Fruit fly (Drosophila melanogaster) whole organism, embryonic: ENCODE results near the gene SCCRO.

Experiments used
- B-H1 ChIP-seq: fragments of 200-800 bp; sonication (Bioruptor generic); IDR thresholded peaks from 3 replicates; pipeline ENCODE4 v1.3.6; 2022; ENCODE audit warnings: missing biosample characterization, missing genetic modification characterization
- Bdp1 ChIP-seq: fragments of 200-800 bp; sonication (Bioruptor generic); optimal IDR thresholded peaks from 3 replicates; lab custom pipeline; 2016; ENCODE audit warnings: missing biosample characterization, missing genetic modification characterization
- CG10431 ChIP-seq: fragments of 200-800 bp; sonication (Bioruptor generic); optimal IDR thresholded peaks from 3 replicates; lab custom pipeline; 2018; ENCODE audit warnings: missing biosample characterization, mild to moderate bottlenecking, missing genetic modification characterization
- CG10543 ChIP-seq: fragments of 200-800 bp; sonication (Bioruptor generic); optimal IDR thresholded peaks from 3 replicates; lab custom pipeline; 2017; ENCODE audit warnings: missing biosample characterization, mild to moderate bottlenecking, missing genetic modification characterization, moderate library complexity
- CG15269 ChIP-seq: fragments of 200-800 bp; sonication (Bioruptor generic); optimal IDR thresholded peaks from 2 replicates; lab custom pipeline; 2018; ENCODE audit warnings: missing biosample characterization, mild to moderate bottlenecking, missing genetic modification characterization, moderate library complexity
- CG1602 ChIP-seq: fragments of 200-800 bp; sonication (Bioruptor generic); optimal IDR thresholded peaks from 3 replicates; lab custom pipeline; 2016; ENCODE audit warnings: missing biosample characterization, missing genetic modification characterization
- CG17328 ChIP-seq: fragments of 200-800 bp; sonication (Bioruptor generic); IDR thresholded peaks from 2 replicates; pipeline ENCODE4 v1.3.6; 2022; ENCODE audit warnings: missing biosample characterization, missing genetic modification characterization
- CG17361 ChIP-seq: fragments of 200-800 bp; sonication (Bioruptor generic); IDR thresholded peaks from 3 replicates; pipeline ENCODE4 v1.3.6; 2022; ENCODE audit warnings: missing biosample characterization, missing genetic modification characterization
- CG1792 ChIP-seq: fragments of 200-800 bp; sonication (Bioruptor generic); optimal IDR thresholded peaks from 2 replicates; lab custom pipeline; 2016; ENCODE audit warnings: missing biosample characterization, missing genetic modification characterization
- CG2116 ChIP-seq: fragments of 200-800 bp; sonication (Bioruptor generic); optimal IDR thresholded peaks from 3 replicates; lab custom pipeline; 2018; ENCODE audit warnings: missing biosample characterization, mild to moderate bottlenecking, missing genetic modification characterization
- CG30403 ChIP-seq: fragments of 200-800 bp; sonication (Bioruptor generic); optimal IDR thresholded peaks from 3 replicates; lab custom pipeline; 2016; ENCODE audit warnings: missing biosample characterization, missing genetic modification characterization
- CG31365 ChIP-seq: fragments of 200-800 bp; sonication (Bioruptor generic); optimal IDR thresholded peaks from 2 replicates; lab custom pipeline; 2018; ENCODE audit warnings: missing biosample characterization, mild to moderate bottlenecking, missing genetic modification characterization
- CG3163 ChIP-seq: fragments of 200-800 bp; sonication (Bioruptor generic); optimal IDR thresholded peaks from 3 replicates; lab custom pipeline; 2016; ENCODE audit warnings: missing biosample characterization, missing genetic modification characterization
- CG3281 ChIP-seq: fragments of 200-800 bp; sonication (Bioruptor generic); optimal IDR thresholded peaks from 3 replicates; lab custom pipeline; 2017; ENCODE audit warnings: missing biosample characterization, mild to moderate bottlenecking, missing genetic modification characterization
- CG33557 ChIP-seq: fragments of 200-800 bp; sonication (Bioruptor generic); optimal IDR thresholded peaks from 2 replicates; lab custom pipeline; 2019; ENCODE audit warnings: missing biosample characterization, mild to moderate bottlenecking, missing genetic modification characterization, moderate library complexity
- CG3995 ChIP-seq: fragments of 200-800 bp; sonication (Bioruptor generic); optimal IDR thresholded peaks from 3 replicates; lab custom pipeline; 2016; ENCODE audit warnings: missing biosample characterization, missing genetic modification characterization
- CG43689 ChIP-seq: fragments of 200-800 bp; sonication (Bioruptor generic); IDR thresholded peaks from 2 replicates; pipeline ENCODE4 v1.3.6; 2022; ENCODE audit warnings: missing biosample characterization, missing genetic modification characterization
- CG4424 ChIP-seq: fragments of 200-800 bp; sonication (Bioruptor generic); optimal IDR thresholded peaks from 3 replicates; lab custom pipeline; 2016; ENCODE audit warnings: missing biosample characterization, missing genetic modification characterization
- CG4730 ChIP-seq: fragments of 200-800 bp; sonication (Bioruptor generic); IDR thresholded peaks from 2 replicates; pipeline ENCODE4 v1.3.6; 2022; ENCODE audit warnings: missing biosample characterization, missing genetic modification characterization
- CG6689 ChIP-seq: fragments of 200-800 bp; sonication (Bioruptor generic); IDR thresholded peaks from 2 replicates; pipeline ENCODE4 v1.3.6; 2022; ENCODE audit warnings: missing biosample characterization, missing genetic modification characterization
- CG6765 ChIP-seq: fragments of 200-800 bp; sonication (Bioruptor generic); optimal IDR thresholded peaks from 3 replicates; lab custom pipeline; 2017; ENCODE audit warnings: missing biosample characterization, mild to moderate bottlenecking, missing genetic modification characterization
- CG7357 ChIP-seq: fragments of 200-800 bp; sonication (Bioruptor generic); IDR thresholded peaks from 3 replicates; pipeline ENCODE4 v1.3.6; 2022; ENCODE audit warnings: missing biosample characterization, missing genetic modification characterization
- CG7963 ChIP-seq: fragments of 200-800 bp; sonication (Bioruptor generic); IDR thresholded peaks from 3 replicates; pipeline ENCODE4 v1.3.6; 2022; ENCODE audit warnings: missing biosample characterization, missing genetic modification characterization; ENCODE audit not compliant: partially characterized antibody
- CG7987 ChIP-seq: fragments of 200-800 bp; sonication (Bioruptor generic); optimal IDR thresholded peaks from 2 replicates; lab custom pipeline; 2018; ENCODE audit warnings: missing biosample characterization, mild to moderate bottlenecking, missing genetic modification characterization, moderate library complexity
- Deaf1 ChIP-seq: fragments of 200-800 bp; optimal IDR thresholded peaks from 3 replicates; lab custom pipeline; 2019; ENCODE audit warnings: missing biosample characterization, mild to moderate bottlenecking, missing genetic modification characterization, moderate library complexity
- Doc2 ChIP-seq: fragments of 200-800 bp; sonication (Bioruptor generic); IDR thresholded peaks from 2 replicates; pipeline ENCODE4 v1.3.6; 2022; ENCODE audit warnings: missing biosample characterization, missing genetic modification characterization
- Doc3 ChIP-seq: fragments of 200-800 bp; sonication (Bioruptor generic); IDR thresholded peaks from 3 replicates; pipeline ENCODE4 v1.3.6; 2022; ENCODE audit warnings: missing biosample characterization, missing genetic modification characterization; ENCODE audit not compliant: partially characterized antibody
- Dp ChIP-seq: fragments of 200-800 bp; sonication (Bioruptor generic); optimal IDR thresholded peaks from 2 replicates; lab custom pipeline; 2018; ENCODE audit warnings: missing biosample characterization, mild to moderate bottlenecking, missing genetic modification characterization, moderate library complexity
- GATAe ChIP-seq: fragments of 200-800 bp; sonication (Bioruptor generic); conservative IDR thresholded peaks from 2 replicates; pipeline ENCODE4 v1.3.6; 2022; ENCODE audit warnings: missing biosample characterization, missing genetic modification characterization
- Lhr ChIP-seq: fragments of 200-800 bp; sonication (Bioruptor generic); optimal IDR thresholded peaks from 3 replicates; lab custom pipeline; 2017; ENCODE audit warnings: mild to moderate bottlenecking, missing biosample characterization, missing genetic modification reagents, missing genetic modification characterization
- NC2β ChIP-seq: fragments of 200-800 bp; sonication (Bioruptor generic); optimal IDR thresholded peaks from 2 replicates; lab custom pipeline; 2016; ENCODE audit warnings: missing biosample characterization, missing genetic modification characterization
- Nf-YB ChIP-seq: fragments of 200-800 bp; sonication (Bioruptor generic); optimal IDR thresholded peaks from 3 replicates; lab custom pipeline; 2019; ENCODE audit warnings: missing biosample characterization, mild to moderate bottlenecking, missing genetic modification characterization, moderate library complexity
- Optix ChIP-seq: fragments of 200-800 bp; sonication (Bioruptor generic); IDR thresholded peaks from 3 replicates; pipeline ENCODE4 v1.3.6; 2022; ENCODE audit warnings: missing biosample characterization, missing genetic modification characterization
- ab ChIP-seq: fragments of 200-800 bp; sonication (Bioruptor generic); optimal IDR thresholded peaks from 2 replicates; lab custom pipeline; 2016; ENCODE audit warnings: missing biosample characterization, missing genetic modification characterization
- amos ChIP-seq: fragments of 200-800 bp; sonication (Bioruptor generic); IDR thresholded peaks from 2 replicates; pipeline ENCODE4 v1.3.6; 2022; ENCODE audit warnings: missing biosample characterization, missing genetic modification characterization; ENCODE audit not compliant: partially characterized antibody
- bowl ChIP-seq: fragments of 200-800 bp; sonication (Bioruptor generic); IDR thresholded peaks from 2 replicates; pipeline ENCODE4 v1.3.6; 2022; ENCODE audit warnings: missing biosample characterization, missing genetic modification characterization
- corto ChIP-seq: fragments of 200-800 bp; sonication (Bioruptor generic); optimal IDR thresholded peaks from 2 replicates; lab custom pipeline; 2016; ENCODE audit warnings: missing biosample characterization, mild to moderate bottlenecking, missing genetic modification characterization, moderate library complexity
- eyg ChIP-seq: fragments of 200-800 bp; sonication (Bioruptor generic); optimal IDR thresholded peaks from 3 replicates; lab custom pipeline; 2016; ENCODE audit warnings: missing biosample characterization, missing genetic modification characterization
- fd102C ChIP-seq: fragments of 200-800 bp; sonication (Bioruptor generic); optimal IDR thresholded peaks from 2 replicates; lab custom pipeline; 2018; ENCODE audit warnings: missing biosample characterization, mild to moderate bottlenecking, missing genetic modification characterization, moderate library complexity
- fd3F ChIP-seq: fragments of 200-800 bp; sonication (Bioruptor generic); optimal IDR thresholded peaks from 2 replicates; lab custom pipeline; 2018; ENCODE audit warnings: missing biosample characterization, mild to moderate bottlenecking, missing genetic modification characterization, moderate library complexity
- her ChIP-seq: fragments of 200-800 bp; sonication (Bioruptor generic); optimal IDR thresholded peaks from 2 replicates; lab custom pipeline; 2016; ENCODE audit warnings: missing biosample characterization, missing genetic modification characterization
- jigr1 ChIP-seq: fragments of 200-800 bp; sonication (Bioruptor generic); IDR thresholded peaks from 3 replicates; pipeline ENCODE4 v1.3.6; 2022; ENCODE audit warnings: missing biosample characterization, missing genetic modification characterization
- mam ChIP-seq: fragments of 200-800 bp; sonication (Bioruptor generic); optimal IDR thresholded peaks from 3 replicates; lab custom pipeline; 2016; ENCODE audit warnings: missing biosample characterization, missing genetic modification characterization
- nerfin-1 ChIP-seq: fragments of 200-800 bp; sonication (Bioruptor generic); optimal IDR thresholded peaks from 3 replicates; lab custom pipeline; 2019; ENCODE audit warnings: missing biosample characterization, mild to moderate bottlenecking, missing genetic modification characterization, moderate library complexity
- org-1 ChIP-seq: fragments of 200-800 bp; sonication (Bioruptor generic); optimal IDR thresholded peaks from 2 replicates; lab custom pipeline; 2017; ENCODE audit warnings: missing biosample characterization, missing genetic modification characterization
- peb ChIP-seq: fragments of 200-800 bp; sonication (Bioruptor generic); IDR thresholded peaks from 2 replicates; pipeline ENCODE4 v1.3.6; 2022; ENCODE audit warnings: missing biosample characterization, missing genetic modification characterization
- rib ChIP-seq: fragments of 200-800 bp; sonication (Bioruptor generic); IDR thresholded peaks from 2 replicates; pipeline ENCODE4 v1.3.6; 2022; ENCODE audit warnings: missing biosample characterization, missing genetic modification characterization
- so ChIP-seq: fragments of 200-800 bp; sonication (Bioruptor generic); IDR thresholded peaks from 3 replicates; pipeline ENCODE4 v1.3.6; 2022; ENCODE audit warnings: missing biosample characterization, missing genetic modification characterization
- ssp ChIP-seq: fragments of 200-800 bp; sonication (Bioruptor generic); IDR thresholded peaks from 2 replicates; pipeline ENCODE4 v1.3.6; 2022; ENCODE audit warnings: missing biosample characterization, missing genetic modification characterization
- sug ChIP-seq: fragments of 200-800 bp; optimal IDR thresholded peaks from 2 replicates; lab custom pipeline; 2019; ENCODE audit warnings: missing biosample characterization, mild to moderate bottlenecking, missing genetic modification characterization, moderate library complexity
- tgo ChIP-seq: fragments of 200-800 bp; sonication (Bioruptor generic); IDR thresholded peaks from 3 replicates; pipeline ENCODE4 v1.3.6; 2022; ENCODE audit warnings: missing biosample characterization, missing genetic modification characterization

SCCRO gene

dm6 chr3L:15592536-15593260 is 29.5 kb downstream of the SCCRO start (continued):
- TF ChIP-seq NC2β (no peak), nerfin-1 (tag; lab: Kevin White, UChicago) (peak; percentile 24), eyg (no peak), Lhr (no peak), fd3F (peak; percentile 60), fd102C (GFP tag; lab: Kevin White, UChicago) (no peak), CG6765 (peak; percentile 39), ssp (no peak), Nf-YB (peak; percentile 41), CG1602 (GFP tag; lab: Kevin White, UChicago) (no peak), corto (GFP tag; lab: Kevin White, UChicago) (no peak), sug (tag; lab: Kevin White, UChicago) (peak; percentile 16), her (GFP tag; lab: Kevin White, UChicago) (no peak), Doc2 (no peak), CG43689 (no peak), CG4730 (no peak), CG15269 (tag; lab: Kevin White, UChicago) (peak; percentile 79), jigr1 (GFP tag; lab: Robert Waterston, UW) (no peak), peb (no peak), CG3163 (GFP tag; lab: Kevin White, UChicago) (no peak), CG3281 (GFP tag; lab: Kevin White, UChicago) (peak; percentile 75), CG3995 (GFP tag; lab: Kevin White, UChicago) (no peak), tgo (GFP tag; lab: Robert Waterston, UW) (peak; percentile 53; the same call in 2 of the 3 replicates), B-H1 (GFP tag; lab: Robert Waterston, UW) (no peak; the same call in 1 of the 3 replicates), GATAe (GFP tag; lab: Robert Waterston, UW) (no peak), CG6689 (GFP tag; lab: Robert Waterston, UW) (peak; percentile 54), CG30403 (GFP tag; lab: Kevin White, UChicago) (peak; percentile 3), CG1792 (GFP tag; lab: Kevin White, UChicago) (no peak), CG4424 (peak; percentile 20), Bdp1 (GFP tag; lab: Kevin White, UChicago) (no peak), CG31365 (tag; lab: Kevin White, UChicago) (no peak), CG10543 (GFP tag; lab: Kevin White, UChicago) (peak; percentile 1), CG17361 (GFP tag; lab: Robert Waterston, UW) (peak; percentile 76), so (GFP tag; lab: Robert Waterston, UW) (no peak), CG7987 (GFP tag; lab: Kevin White, UChicago) (no peak), bowl (no peak), mam (GFP tag; lab: Kevin White, UChicago) (no peak), Optix (no peak), Doc3 (GFP tag; lab: Robert Waterston, UW) (no peak), Deaf1 (tag; lab: Kevin White, UChicago) (peak; percentile 33), Dp (GFP tag; lab: Kevin White, UChicago) (no peak), ab (GFP tag; lab: Kevin White, UChicago) (no peak), amos (GFP tag; lab: Robert Waterston, UW) (no peak), rib (GFP tag; lab: Robert Waterston, UW) (no peak), CG7963 (GFP tag; lab: Robert Waterston, UW) (no peak), CG17328 (peak; percentile 38; the same call in 1 of the 2 replicates), CG7357 (GFP tag; lab: Robert Waterston, UW) (no peak), CG10431 (GFP tag; lab: Kevin White, UChicago) (no peak), CG2116 (GFP tag; lab: Kevin White, UChicago) (no peak), org-1 (peak; percentile 15), CG33557 (GFP tag; lab: Kevin White, UChicago) (no peak)
